Worm (Caenorhabditis elegans) whole organism, L3 larva: ENCODE measurements around the gene clec-40.

Experiments
- ceh-16 ChIP-seq: sonication (generic microtip); optimal IDR thresholded peaks from 2 replicates; lab custom pipeline; 2017; ENCODE audit warnings: missing biosample characterization, missing genetic modification characterization
- ceh-28 ChIP-seq: fragments of 150-350 bp; optimal IDR thresholded peaks from 2 replicates; lab custom pipeline; 2014; ENCODE audit warnings: missing biosample characterization, missing genetic modification reagents, missing genetic modification characterization
- ceh-9 ChIP-seq: sonication (generic microtip); optimal IDR thresholded peaks from 2 replicates; lab custom pipeline; 2018; ENCODE audit warnings: missing biosample characterization, missing genetic modification characterization
- daf-12 ChIP-seq: fragments of 150-350 bp; optimal IDR thresholded peaks from 2 replicates; lab custom pipeline; 2014; ENCODE audit warnings: missing biosample characterization, missing genetic modification reagents, missing genetic modification characterization
- egl-27 ChIP-seq: sonication (generic microtip); optimal IDR thresholded peaks from 4 replicates; lab custom pipeline; 2017; ENCODE audit warnings: missing biosample characterization, missing genetic modification reagents, missing genetic modification characterization
- elt-1 ChIP-seq: fragments of 150-350 bp; optimal IDR thresholded peaks from 2 replicates; lab custom pipeline; 2014; ENCODE audit warnings: missing biosample characterization, missing genetic modification characterization
- eor-1 ChIP-seq, 2 experiments: fragments of 150-350 bp; optimal IDR thresholded peaks; 2 replicates each; lab custom pipeline; 2014 to 2018; ENCODE audit warnings: missing biosample characterization in 2 of 2, missing genetic modification characterization in 2 of 2
- fkh-2 ChIP-seq: fragments of 150-350 bp; optimal IDR thresholded peaks from 2 replicates; lab custom pipeline; 2014; ENCODE audit warnings: missing biosample characterization, missing genetic modification reagents, missing genetic modification characterization
- fos-1 ChIP-seq: fragments of 150-350 bp; optimal IDR thresholded peaks from 2 replicates; lab custom pipeline; 2014; ENCODE audit warnings: missing biosample characterization, missing genetic modification characterization
- hmg-11 ChIP-seq: sonication (generic microtip); optimal IDR thresholded peaks from 2 replicates; lab custom pipeline; 2016; ENCODE audit warnings: missing genetic modification characterization, missing compliant biosample characterization
- jun-1 ChIP-seq: fragments of 150-350 bp; optimal IDR thresholded peaks from 2 replicates; lab custom pipeline; 2014; ENCODE audit warnings: missing biosample characterization, missing genetic modification reagents, missing genetic modification characterization
- lin-39 ChIP-seq: fragments of 150-350 bp; optimal IDR thresholded peaks from 2 replicates; lab custom pipeline; 2018; ENCODE audit warnings: missing biosample characterization, missing genetic modification reagents, missing genetic modification characterization
- mdl-1 ChIP-seq: fragments of 150-350 bp; optimal IDR thresholded peaks from 2 replicates; lab custom pipeline; 2014; ENCODE audit warnings: missing biosample characterization, missing genetic modification characterization
- mml-1 ChIP-seq: fragments of 150-350 bp; sonication (generic microtip); optimal IDR thresholded peaks from 3 replicates; lab custom pipeline; 2014; ENCODE audit warnings: missing biosample characterization, missing genetic modification characterization
- nfya-1 ChIP-seq: sonication (generic microtip); optimal IDR thresholded peaks from 2 replicates; lab custom pipeline; 2017; ENCODE audit warnings: missing genetic modification characterization, mild to moderate bottlenecking, missing compliant biosample characterization, antibody characterized with exemption, moderate library complexity; ENCODE audit not compliant: insufficient read depth
- nhr-11 ChIP-seq: fragments of 150-350 bp; optimal IDR thresholded peaks from 2 replicates; lab custom pipeline; 2014; ENCODE audit warnings: missing biosample characterization, missing genetic modification characterization
- nhr-12 ChIP-seq: fragments of 150-350 bp; optimal IDR thresholded peaks from 2 replicates; lab custom pipeline; 2014; ENCODE audit warnings: missing biosample characterization, missing genetic modification characterization
- nhr-23 ChIP-seq: fragments of 150-350 bp; optimal IDR thresholded peaks from 2 replicates; lab custom pipeline; 2014; ENCODE audit warnings: missing biosample characterization, missing genetic modification reagents, missing genetic modification characterization
- nhr-25 ChIP-seq: sonication (generic microtip); optimal IDR thresholded peaks from 2 replicates; lab custom pipeline; 2017; ENCODE audit warnings: missing biosample characterization, missing genetic modification characterization
- nhr-28 ChIP-seq: fragments of 150-350 bp; optimal IDR thresholded peaks from 2 replicates; lab custom pipeline; 2014; ENCODE audit warnings: missing biosample characterization, missing genetic modification characterization
- nhr-43 ChIP-seq: sonication (generic microtip); optimal IDR thresholded peaks from 2 replicates; lab custom pipeline; 2016; ENCODE audit warnings: mild to moderate bottlenecking, missing genetic modification characterization, missing compliant biosample characterization; ENCODE audit not compliant: poor library complexity, severe bottlenecking
- nhr-76 ChIP-seq: fragments of 150-350 bp; sonication (generic microtip); optimal IDR thresholded peaks from 5 replicates; lab custom pipeline; 2014; ENCODE audit warnings: missing biosample characterization, missing genetic modification characterization
- pha-4 ChIP-seq: fragments of 150-350 bp; optimal IDR thresholded peaks from 2 replicates; lab custom pipeline; 2014; ENCODE audit warnings: missing biosample characterization, missing genetic modification reagents, missing genetic modification characterization
- pqm-1 ChIP-seq: fragments of 150-350 bp; optimal IDR thresholded peaks from 2 replicates; lab custom pipeline; 2017; ENCODE audit warnings: missing biosample characterization, missing genetic modification characterization, inconsistent platforms
- sea-2 ChIP-seq: fragments of 150-350 bp; sonication (generic microtip); optimal IDR thresholded peaks from 4 replicates; lab custom pipeline; 2014; ENCODE audit warnings: missing biosample characterization, missing genetic modification reagents, missing genetic modification characterization
- skn-1 ChIP-seq: fragments of 150-350 bp; optimal IDR thresholded peaks from 2 replicates; lab custom pipeline; 2014; ENCODE audit warnings: missing biosample characterization, missing genetic modification characterization
- snpc-4 ChIP-seq: fragments of 150-350 bp; optimal IDR thresholded peaks from 2 replicates; lab custom pipeline; 2014; ENCODE audit warnings: missing biosample characterization, missing genetic modification characterization
- tbx-2 ChIP-seq: sonication (generic microtip); optimal IDR thresholded peaks from 2 replicates; lab custom pipeline; 2016; ENCODE audit warnings: mild to moderate bottlenecking, missing genetic modification characterization, missing compliant biosample characterization
- ztf-11 ChIP-seq: fragments of 150-350 bp; optimal IDR thresholded peaks from 2 replicates; lab custom pipeline; 2014; ENCODE audit warnings: missing biosample characterization, missing genetic modification characterization
- ztf-4 ChIP-seq: fragments of 150-350 bp; optimal IDR thresholded peaks from 2 replicates; lab custom pipeline; 2014; ENCODE audit warnings: missing biosample characterization, missing genetic modification characterization

clec-40 gene

ce11 chrV:16840961-16841360, at the start of gene clec-40:
Gene clec-40 (minus strand): TSS chrV:16841061.
- TF ChIP-seq nhr-23 (tag; lab: Kevin White, UChicago) (no peak), eor-1 (tag; optimal IDR thresholded peaks at IDR 0.05; lab: Kevin White, UChicago) (no peak), egl-27 (tag; lab: Kevin White, UChicago) (no peak), mdl-1 (tag; lab: Kevin White, UChicago) (no peak), tbx-2 (tag; lab: Kevin White, UChicago) (no peak), daf-12 (tag; lab: Kevin White, UChicago) (no peak), nhr-76 (tag; lab: Kevin White, UChicago) (no peak), hmg-11 (no peak), jun-1 (tag; lab: Kevin White, UChicago) (no peak), ceh-28 (tag; lab: Kevin White, UChicago) (no peak), ztf-4 (no peak), skn-1 (tag; lab: Kevin White, UChicago) (no peak), fos-1 (tag; lab: Kevin White, UChicago) (no peak), pqm-1 (tag; lab: Kevin White, UChicago) (no peak), ceh-16 (tag; lab: Kevin White, UChicago) (no peak), lin-39 (tag; lab: Kevin White, UChicago) (no peak), mml-1 (tag; lab: Kevin White, UChicago) (no peak), ceh-9 (tag; lab: Kevin White, UChicago) (no peak)

- TF ChIP-seq nhr-12 (no peak), nfya-1 (tag; lab: Kevin White, UChicago) (no peak), elt-1 (tag; lab: Kevin White, UChicago) (no peak), snpc-4 (no peak), nhr-43 (tag; lab: Kevin White, UChicago) (no peak), nhr-11 (no peak), nhr-23 (tag; lab: Kevin White, UChicago) (no peak), ceh-28 (tag; lab: Kevin White, UChicago) (no peak), nhr-76 (tag; lab: Kevin White, UChicago) (no peak), fkh-2 (tag; lab: Kevin White, UChicago) (no peak), fos-1 (tag; lab: Kevin White, UChicago) (no peak), sea-2 (no peak)
Observed at ce11 chrV:16888788-16889325, 48.0 kb upstream of the clec-40 start, which contains the start of the genes ifas-2 and fbxa-44. Gene ifas-2 (minus strand): TSS chrV:16888888. Gene fbxa-44 (plus strand): TSS chrV:16889275.

- no peak for TF ChIP-seq nhr-28
Observed at ce11 chrV:16884744-16885143, 43.9 kb upstream of the clec-40 start, which contains the start of gene F09C6.13. Gene F09C6.13 (plus strand): TSS chrV:16885044.

ce11 chrV:16882260-16882918, 41.5 kb upstream of the clec-40 start, which contains the start of the genes F09C6.11 and F09C6.12:
Gene F09C6.11 (minus strand): TSS chrV:16882310.
Gene F09C6.12 (plus strand): TSS chrV:16882868.
- TF ChIP-seq egl-27 (tag; lab: Kevin White, UChicago) (no peak), ztf-11 (tag; lab: Kevin White, UChicago) (no peak), mdl-1 (tag; lab: Kevin White, UChicago) (no peak), pha-4 (tag; lab: Kevin White, UChicago) (peak; percentile 95), mml-1 (tag; lab: Kevin White, UChicago) (no peak), snpc-4 (no peak), nfya-1 (tag; lab: Kevin White, UChicago) (no peak), skn-1 (tag; lab: Kevin White, UChicago) (no peak)

- no peak for TF ChIP-seq ztf-4
- TF ChIP-seq, all 47 proteins: peak for 0
Observed at ce11 chrV:16880679-16881078, 39.8 kb upstream of the clec-40 start, which contains the start of gene F09C6.14. Gene F09C6.14 (plus strand): TSS chrV:16880979.

- no peak for TF ChIP-seq nhr-25 (tag; lab: Kevin White, UChicago)
Observed at ce11 chrV:16880054-16880453, 39.2 kb upstream of the clec-40 start, which contains the start of gene F09C6.3. Gene F09C6.3 (minus strand): TSS chrV:16880154.
